Fruit fly (Drosophila melanogaster) whole organism, embryonic: Measurements from ENCODE around the gene CG3224.

ENCODE experiments used
- Ada2b ChIP-seq: fragments of 200-800 bp; sonication (Bioruptor generic); IDR thresholded peaks from 2 replicates; pipeline ENCODE4 v1.3.6; 2022; ENCODE audit warnings: missing biosample characterization, missing genetic modification characterization
- Bteb2 ChIP-seq: fragments of 200-800 bp; sonication (Bioruptor generic); optimal IDR thresholded peaks from 2 replicates; lab custom pipeline; 2016; ENCODE audit warnings: missing biosample characterization, missing genetic modification characterization
- C15 ChIP-seq: fragments of 200-800 bp; sonication (Bioruptor generic); IDR thresholded peaks from 3 replicates; pipeline ENCODE4 v1.3.6; 2022; ENCODE audit warnings: missing biosample characterization, missing genetic modification characterization
- CG12744 ChIP-seq: fragments of 200-800 bp; sonication (Bioruptor generic); optimal IDR thresholded peaks from 2 replicates; lab custom pipeline; 2016; ENCODE audit warnings: missing biosample characterization, missing genetic modification characterization
- CG13296 ChIP-seq: fragments of 200-800 bp; sonication (Bioruptor generic); optimal IDR thresholded peaks from 3 replicates; lab custom pipeline; 2018; ENCODE audit warnings: missing biosample characterization, mild to moderate bottlenecking, missing genetic modification characterization
- CG13775 ChIP-seq: fragments of 200-800 bp; sonication (Bioruptor generic); optimal IDR thresholded peaks from 3 replicates; lab custom pipeline; 2017; ENCODE audit warnings: missing biosample characterization, mild to moderate bottlenecking, missing genetic modification characterization
- CG13894 ChIP-seq: fragments of 200-800 bp; sonication (Bioruptor generic); optimal IDR thresholded peaks from 3 replicates; lab custom pipeline; 2018; ENCODE audit warnings: missing biosample characterization, mild to moderate bottlenecking, missing genetic modification characterization, moderate library complexity
- CG1792 ChIP-seq: fragments of 200-800 bp; sonication (Bioruptor generic); optimal IDR thresholded peaks from 2 replicates; lab custom pipeline; 2016; ENCODE audit warnings: missing biosample characterization, missing genetic modification characterization
- CG2202 ChIP-seq: fragments of 200-800 bp; sonication (Bioruptor generic); optimal IDR thresholded peaks from 2 replicates; lab custom pipeline; 2018; ENCODE audit warnings: missing biosample characterization, mild to moderate bottlenecking, missing genetic modification characterization
- CG30403 ChIP-seq: fragments of 200-800 bp; sonication (Bioruptor generic); optimal IDR thresholded peaks from 3 replicates; lab custom pipeline; 2016; ENCODE audit warnings: missing biosample characterization, missing genetic modification characterization
- CG3065 ChIP-seq: fragments of 200-800 bp; sonication (Bioruptor generic); optimal IDR thresholded peaks from 2 replicates; lab custom pipeline; 2016; ENCODE audit warnings: missing biosample characterization, missing genetic modification characterization
- CG6765 ChIP-seq: fragments of 200-800 bp; sonication (Bioruptor generic); optimal IDR thresholded peaks from 3 replicates; lab custom pipeline; 2017; ENCODE audit warnings: missing biosample characterization, mild to moderate bottlenecking, missing genetic modification characterization
- CG7745 ChIP-seq: fragments of 200-800 bp; sonication (Bioruptor generic); optimal IDR thresholded peaks from 2 replicates; lab custom pipeline; 2018; ENCODE audit warnings: missing biosample characterization, mild to moderate bottlenecking, missing genetic modification characterization, moderate library complexity
- CG8388 ChIP-seq: fragments of 200-800 bp; sonication (Bioruptor generic); optimal IDR thresholded peaks from 2 replicates; lab custom pipeline; 2019; ENCODE audit warnings: missing biosample characterization, mild to moderate bottlenecking, missing genetic modification characterization, moderate library complexity
- CG8944 ChIP-seq: fragments of 200-800 bp; sonication (Bioruptor generic); optimal IDR thresholded peaks from 3 replicates; lab custom pipeline; 2016; ENCODE audit warnings: missing biosample characterization, missing genetic modification characterization
- CG9437 ChIP-seq: fragments of 200-800 bp; sonication (Bioruptor generic); optimal IDR thresholded peaks from 2 replicates; lab custom pipeline; 2018; ENCODE audit warnings: missing biosample characterization, mild to moderate bottlenecking, missing genetic modification characterization
- CG9876 ChIP-seq: fragments of 200-800 bp; sonication (Bioruptor generic); optimal IDR thresholded peaks from 2 replicates; lab custom pipeline; 2016; ENCODE audit warnings: missing biosample characterization, missing genetic modification characterization
- CG9932 ChIP-seq: fragments of 200-800 bp; sonication (Bioruptor generic); IDR thresholded peaks from 2 replicates; pipeline ENCODE4 v1.3.6; 2022; ENCODE audit warnings: missing biosample characterization, missing genetic modification characterization
- D19A ChIP-seq: fragments of 200-800 bp; optimal IDR thresholded peaks from 3 replicates; lab custom pipeline; 2019; ENCODE audit warnings: missing biosample characterization, mild to moderate bottlenecking, missing genetic modification characterization, moderate library complexity
- E2f1 ChIP-seq: fragments of 200-800 bp; sonication (Bioruptor generic); IDR thresholded peaks from 2 replicates; pipeline ENCODE4 v1.3.6; 2022; ENCODE audit warnings: missing biosample characterization, missing genetic modification characterization
- Fer1 ChIP-seq: fragments of 200-800 bp; sonication (Bioruptor generic); optimal IDR thresholded peaks from 2 replicates; lab custom pipeline; 2017; ENCODE audit warnings: missing biosample characterization, mild to moderate bottlenecking, missing genetic modification characterization
- Gsc ChIP-seq: fragments of 200-800 bp; sonication (Bioruptor generic); IDR thresholded peaks from 2 replicates; pipeline ENCODE4 v1.3.6; 2022; ENCODE audit warnings: missing biosample characterization, missing genetic modification characterization
- H15 ChIP-seq: fragments of 200-800 bp; sonication (Bioruptor generic); IDR thresholded peaks from 3 replicates; pipeline ENCODE4 v1.3.6; 2022; ENCODE audit warnings: missing biosample characterization, missing genetic modification characterization
- HHEX ChIP-seq: fragments of 200-800 bp; sonication (Bioruptor generic); optimal IDR thresholded peaks from 3 replicates; lab custom pipeline; 2017; ENCODE audit warnings: missing biosample characterization, mild to moderate bottlenecking, missing genetic modification characterization, missing genetic modification reagents
- HLH4C ChIP-seq: fragments of 200-800 bp; sonication (Bioruptor generic); IDR thresholded peaks from 3 replicates; pipeline ENCODE4 v1.3.6; 2022; ENCODE audit warnings: missing biosample characterization, missing genetic modification characterization; ENCODE audit not compliant: partially characterized antibody
- Hr78 ChIP-seq, 2 experiments: fragments of 200-800 bp in 1 of 2; fragments of >200 bp in 1 of 2; sonication (Bioruptor generic) in 1 of 2; optimal IDR thresholded peaks; 2 replicates each; lab custom pipeline; 2017 to 2019; ENCODE audit warnings: missing biosample characterization in 2 of 2, missing genetic modification characterization in 2 of 2, mild to moderate bottlenecking in 1 of 2, moderate library complexity in 1 of 2
- MBD-R2 ChIP-seq: fragments of 200-800 bp; sonication (Bioruptor generic); IDR thresholded peaks from 2 replicates; pipeline ENCODE4 v1.3.6; 2022; ENCODE audit warnings: missing biosample characterization, missing genetic modification characterization
- NC2α ChIP-seq: fragments of 200-800 bp; sonication (Bioruptor generic); optimal IDR thresholded peaks from 2 replicates; lab custom pipeline; 2016; ENCODE audit warnings: missing biosample characterization, missing genetic modification characterization
- Nf-YC ChIP-seq: fragments of 200-800 bp; optimal IDR thresholded peaks from 3 replicates; lab custom pipeline; 2019; ENCODE audit warnings: missing biosample characterization, mild to moderate bottlenecking, missing genetic modification characterization, moderate library complexity
- NfI ChIP-seq: fragments of 200-800 bp; sonication (Bioruptor generic); optimal IDR thresholded peaks from 3 replicates; lab custom pipeline; 2018; ENCODE audit warnings: missing biosample characterization, mild to moderate bottlenecking, missing genetic modification characterization, moderate library complexity
- Oaz ChIP-seq: fragments of 200-800 bp; sonication (Bioruptor generic); IDR thresholded peaks from 2 replicates; pipeline ENCODE4 v1.3.6; 2022; ENCODE audit warnings: missing biosample characterization, missing genetic modification characterization
- Oli ChIP-seq: fragments of 200-800 bp; sonication (Bioruptor generic); optimal IDR thresholded peaks from 2 replicates; lab custom pipeline; 2018; ENCODE audit warnings: missing biosample characterization, mild to moderate bottlenecking, missing genetic modification characterization, moderate library complexity
- PHDP ChIP-seq: fragments of 200-800 bp; sonication (Bioruptor generic); optimal IDR thresholded peaks from 3 replicates; lab custom pipeline; 2018; ENCODE audit warnings: missing biosample characterization, mild to moderate bottlenecking, missing genetic modification characterization, moderate library complexity
- Poxn ChIP-seq: fragments of 200-800 bp; sonication (Bioruptor generic); IDR thresholded peaks from 2 replicates; pipeline ENCODE4 v1.3.6; 2022; ENCODE audit warnings: missing biosample characterization, missing genetic modification characterization
- Ssrp ChIP-seq: fragments of 200-800 bp; sonication (Bioruptor generic); optimal IDR thresholded peaks from 2 replicates; lab custom pipeline; 2018; ENCODE audit warnings: missing biosample characterization, mild to moderate bottlenecking, missing genetic modification characterization, moderate library complexity
- ara ChIP-seq: fragments of 200-800 bp; sonication (Bioruptor generic); IDR thresholded peaks from 2 replicates; pipeline ENCODE4 v1.3.6; 2022; ENCODE audit warnings: missing biosample characterization, missing genetic modification characterization
- dati ChIP-seq: fragments of 200-800 bp; sonication (Bioruptor generic); IDR thresholded peaks from 2 replicates; pipeline ENCODE4 v1.3.6; 2022; ENCODE audit warnings: missing biosample characterization, missing genetic modification characterization
- ewg ChIP-seq: fragments of 200-800 bp; sonication (Bioruptor generic); optimal IDR thresholded peaks from 3 replicates; lab custom pipeline; 2017; ENCODE audit warnings: mild to moderate bottlenecking, missing biosample characterization, missing genetic modification reagents, missing genetic modification characterization
- fd102C ChIP-seq: fragments of 200-800 bp; sonication (Bioruptor generic); optimal IDR thresholded peaks from 2 replicates; lab custom pipeline; 2018; ENCODE audit warnings: missing biosample characterization, mild to moderate bottlenecking, missing genetic modification characterization, moderate library complexity
- gfzf ChIP-seq: fragments of 200-800 bp; sonication (Bioruptor generic); optimal IDR thresholded peaks from 2 replicates; lab custom pipeline; 2016; ENCODE audit warnings: missing biosample characterization, mild to moderate bottlenecking, missing genetic modification characterization, moderate library complexity
- inv ChIP-seq: fragments of 200-800 bp; sonication (Bioruptor generic); IDR thresholded peaks from 2 replicates; pipeline ENCODE4 v1.3.6; 2022; ENCODE audit warnings: missing biosample characterization, missing genetic modification characterization; ENCODE audit not compliant: partially characterized antibody
- lbe ChIP-seq: fragments of 200-800 bp; sonication (Bioruptor generic); optimal IDR thresholded peaks from 2 replicates; lab custom pipeline; 2016; ENCODE audit warnings: missing biosample characterization, mild to moderate bottlenecking, missing genetic modification characterization
- otp ChIP-seq: fragments of 200-800 bp; sonication (Bioruptor generic); IDR thresholded peaks from 3 replicates; pipeline ENCODE4, ENCODE4 v1.3.6; 2022; ENCODE audit warnings: missing biosample characterization, missing genetic modification characterization
- pan ChIP-seq, 4 experiments: fragments of >200 bp in 3 of 4; fragments of 200-800 bp in 1 of 4; sonication (Bioruptor generic) in 1 of 4; optimal IDR thresholded peaks in 3 of 4; IDR thresholded peaks in 1 of 4; 2 replicates each; pipeline versions ENCODE4 v1.3.6 to Lab custom; 2017 to 2022; ENCODE audit warnings: missing biosample characterization in 2 of 4, missing genetic modification characterization in 2 of 4, mixed read lengths in 1 of 4
- pfk ChIP-seq: fragments of 200-800 bp; sonication (Bioruptor generic); optimal IDR thresholded peaks from 2 replicates; lab custom pipeline; 2018; ENCODE audit warnings: missing biosample characterization, mild to moderate bottlenecking, missing genetic modification characterization, moderate library complexity
- pros ChIP-seq: fragments of 200-800 bp; sonication (Bioruptor generic); optimal IDR thresholded peaks from 3 replicates; lab custom pipeline; 2019; ENCODE audit warnings: missing biosample characterization, mild to moderate bottlenecking, missing genetic modification characterization, moderate library complexity
- sd ChIP-seq: fragments of 200-800 bp; sonication (Bioruptor generic); optimal IDR thresholded peaks from 3 replicates; lab custom pipeline; 2018; ENCODE audit warnings: missing biosample characterization, mild to moderate bottlenecking, missing genetic modification characterization, moderate library complexity
- trh ChIP-seq: fragments of 200-800 bp; sonication (Bioruptor generic); optimal IDR thresholded peaks from 2 replicates; lab custom pipeline; 2016; ENCODE audit warnings: missing biosample characterization, missing genetic modification characterization
- yki ChIP-seq: fragments of >200 bp; optimal IDR thresholded peaks from 3 replicates; lab custom pipeline; 2018

Gene CG3224

dm6 chrX:6662876-6663551 is 1.8 kb upstream of the CG3224 start (continued):
- peak; percentile 68 for TF ChIP-seq Ssrp
- peak; percentile 31 for TF ChIP-seq NfI (GFP tag; lab: Kevin White, UChicago)
- no peak for TF ChIP-seq Gsc (GFP tag; lab: Robert Waterston, UW)
- TF ChIP-seq otp (GFP tag; lab: Robert Waterston, UW) = peak; percentile 52; the same call in 1 of the 3 replicates
- TF ChIP-seq trh (GFP tag; lab: Kevin White, UChicago) = no peak
- TF ChIP-seq CG8944 (GFP tag; lab: Kevin White, UChicago) = peak; percentile 37
- peak; percentile 18 for TF ChIP-seq ewg (GFP tag; lab: Kevin White, UChicago)
- TF ChIP-seq sd (tag; lab: Kevin White, UChicago) = no peak
- TF ChIP-seq Ada2b = peak; percentile 49; the same call in 1 of the 2 replicates
- TF ChIP-seq CG7745 (tag; lab: Kevin White, UChicago) = no peak
- TF ChIP-seq Poxn (GFP tag; lab: Robert Waterston, UW) = no peak
- TF ChIP-seq CG9932 (GFP tag; lab: Robert Waterston, UW) = peak; percentile 58; the same call in 1 of the 2 replicates
- no peak for TF ChIP-seq CG2202
- TF ChIP-seq CG9437 (GFP tag; lab: Kevin White, UChicago) = peak; percentile 4
- no peak for TF ChIP-seq CG9876 (GFP tag; lab: Kevin White, UChicago)
- 0 out of 2 replicates have a peak, but pooled peaks have one; percentile 32 for TF ChIP-seq Oaz
- TF ChIP-seq E2f1 (GFP tag; lab: Robert Waterston, UW) = 0 out of 2 replicates have a peak, but pooled peaks have one; percentile 40
- TF ChIP-seq pan (optimal IDR thresholded peaks at IDR 0.05; lab: Kevin White, UChicago) = no peak
- peak in 1 of 2 experiments; percentile 61 for TF ChIP-seq pan (GFP tag; optimal IDR thresholded peaks at IDR 0.05 in 1 of 2, IDR thresholded peaks at IDR 0.05 in 1 of 2)
- no peak for TF ChIP-seq gfzf (GFP tag; lab: Kevin White, UChicago)
- no peak for TF ChIP-seq lbe (GFP tag; lab: Kevin White, UChicago)
- no peak for TF ChIP-seq D19A (tag; lab: Kevin White, UChicago)
- TF ChIP-seq NC2α = no peak
- peak; percentile 23 for TF ChIP-seq PHDP
- TF ChIP-seq H15 = no peak
- no peak for TF ChIP-seq CG1792 (GFP tag; lab: Kevin White, UChicago)
- TF ChIP-seq dati (GFP tag; lab: Robert Waterston, UW) = no peak
- TF ChIP-seq HHEX (GFP tag; lab: Kevin White, UChicago) = no peak
- peak; percentile 20 for TF ChIP-seq Nf-YC
- no peak for TF ChIP-seq pfk (GFP tag; lab: Kevin White, UChicago)
- TF ChIP-seq ara (GFP tag; lab: Robert Waterston, UW) = no peak
- no peak for TF ChIP-seq MBD-R2 (GFP tag; lab: Robert Waterston, UW)
- no peak for TF ChIP-seq yki (lab: Kevin White, UChicago)
- no peak for TF ChIP-seq CG6765 (GFP tag; lab: Kevin White, UChicago)
- no peak for TF ChIP-seq CG12744 (GFP tag; lab: Kevin White, UChicago)
- TF ChIP-seq inv (GFP tag; lab: Robert Waterston, UW) = no peak
- no peak for TF ChIP-seq CG13894
- peak; percentile 28 for TF ChIP-seq CG30403
- TF ChIP-seq HLH4C (GFP tag; lab: Robert Waterston, UW) = no peak
- peak; percentile 43 for TF ChIP-seq Fer1 (GFP tag; lab: Kevin White, UChicago)
- TF ChIP-seq Hr78 (GFP tag; optimal IDR thresholded peaks at IDR 0.05; lab: Kevin White, UChicago) = peak in 1 of 2 experiments; percentile 46
- peak; percentile 36 for TF ChIP-seq Oli (tag; lab: Kevin White, UChicago)
- TF ChIP-seq pros (GFP tag; lab: Kevin White, UChicago) = no peak
- peak; percentile 38 for TF ChIP-seq Bteb2
- TF ChIP-seq CG3065 (GFP tag; lab: Kevin White, UChicago) = no peak
- no peak for TF ChIP-seq C15 (GFP tag; lab: Robert Waterston, UW)
- TF ChIP-seq CG8388 (GFP tag; lab: Kevin White, UChicago) = peak; percentile 21
- TF ChIP-seq fd102C (GFP tag; lab: Kevin White, UChicago) = no peak
- peak; percentile 33 for TF ChIP-seq CG13296 (GFP tag; lab: Kevin White, UChicago)
- no peak for TF ChIP-seq CG13775
